Fruit fly (Drosophila melanogaster) whole organism, embryonic: ENCODE measurements around the gene CG14273.

Experiments used
- Atf3 ChIP-seq: fragments of 200-800 bp; sonication (Bioruptor generic); optimal IDR thresholded peaks from 3 replicates; lab custom pipeline; 2016; ENCODE audit warnings: missing biosample characterization, missing genetic modification characterization
- CG11504 ChIP-seq: fragments of 200-800 bp; sonication (Bioruptor generic); optimal IDR thresholded peaks from 3 replicates; lab custom pipeline; 2019; ENCODE audit warnings: missing biosample characterization, mild to moderate bottlenecking, missing genetic modification characterization, moderate library complexity
- CG12942 ChIP-seq: fragments of 200-800 bp; sonication (Bioruptor generic); optimal IDR thresholded peaks from 3 replicates; lab custom pipeline; 2016; ENCODE audit warnings: missing biosample characterization, missing genetic modification characterization
- CG15073 ChIP-seq: fragments of 200-800 bp; sonication (Bioruptor generic); optimal IDR thresholded peaks from 2 replicates; lab custom pipeline; 2016; ENCODE audit warnings: missing biosample characterization, missing genetic modification characterization
- CG15269 ChIP-seq: fragments of 200-800 bp; sonication (Bioruptor generic); optimal IDR thresholded peaks from 2 replicates; lab custom pipeline; 2018; ENCODE audit warnings: missing biosample characterization, mild to moderate bottlenecking, missing genetic modification characterization, moderate library complexity
- CG1647 ChIP-seq: fragments of 200-800 bp; sonication (Bioruptor generic); optimal IDR thresholded peaks from 3 replicates; lab custom pipeline; 2016; ENCODE audit warnings: missing biosample characterization, missing genetic modification characterization
- CG16863 ChIP-seq: fragments of 200-800 bp; sonication (Bioruptor generic); optimal IDR thresholded peaks from 3 replicates; lab custom pipeline; 2016; ENCODE audit warnings: missing biosample characterization, missing genetic modification characterization
- CG17186 ChIP-seq: fragments of 200-800 bp; sonication (Bioruptor generic); optimal IDR thresholded peaks from 3 replicates; lab custom pipeline; 2017; ENCODE audit warnings: missing biosample characterization, missing genetic modification reagents, missing genetic modification characterization
- CG17359 ChIP-seq: fragments of 200-800 bp; sonication (Bioruptor generic); optimal IDR thresholded peaks from 3 replicates; lab custom pipeline; 2018; ENCODE audit warnings: missing biosample characterization, mild to moderate bottlenecking, missing genetic modification characterization, moderate library complexity
- CG2116 ChIP-seq: fragments of 200-800 bp; sonication (Bioruptor generic); optimal IDR thresholded peaks from 3 replicates; lab custom pipeline; 2018; ENCODE audit warnings: missing biosample characterization, mild to moderate bottlenecking, missing genetic modification characterization
- CG2712 ChIP-seq: fragments of 200-800 bp; optimal IDR thresholded peaks from 3 replicates; lab custom pipeline; 2019; ENCODE audit warnings: missing biosample characterization, mild to moderate bottlenecking, missing genetic modification characterization, moderate library complexity
- CG31365 ChIP-seq: fragments of 200-800 bp; sonication (Bioruptor generic); optimal IDR thresholded peaks from 2 replicates; lab custom pipeline; 2018; ENCODE audit warnings: missing biosample characterization, mild to moderate bottlenecking, missing genetic modification characterization
- CG3163 ChIP-seq: fragments of 200-800 bp; sonication (Bioruptor generic); optimal IDR thresholded peaks from 3 replicates; lab custom pipeline; 2016; ENCODE audit warnings: missing biosample characterization, missing genetic modification characterization
- CG4820 ChIP-seq: fragments of 200-800 bp; sonication (Bioruptor generic); optimal IDR thresholded peaks from 3 replicates; lab custom pipeline; 2016; ENCODE audit warnings: missing biosample characterization, missing genetic modification characterization
- CG5953 ChIP-seq: fragments of 200-800 bp; sonication (Bioruptor generic); IDR thresholded peaks from 2 replicates; pipeline ENCODE4 v1.3.6; 2022; ENCODE audit warnings: missing biosample characterization, missing genetic modification characterization
- CG7271 ChIP-seq: fragments of 200-800 bp; sonication (Bioruptor generic); optimal IDR thresholded peaks from 2 replicates; lab custom pipeline; 2018; ENCODE audit warnings: missing biosample characterization, mild to moderate bottlenecking, missing genetic modification characterization, moderate library complexity
- CG7963 ChIP-seq: fragments of 200-800 bp; sonication (Bioruptor generic); IDR thresholded peaks from 3 replicates; pipeline ENCODE4 v1.3.6; 2022; ENCODE audit warnings: missing biosample characterization, missing genetic modification characterization; ENCODE audit not compliant: partially characterized antibody
- CG7987 ChIP-seq: fragments of 200-800 bp; sonication (Bioruptor generic); optimal IDR thresholded peaks from 2 replicates; lab custom pipeline; 2018; ENCODE audit warnings: missing biosample characterization, mild to moderate bottlenecking, missing genetic modification characterization, moderate library complexity
- CG8359 ChIP-seq: fragments of 200-800 bp; sonication (Bioruptor generic); optimal IDR thresholded peaks from 2 replicates; lab custom pipeline; 2017; ENCODE audit warnings: missing biosample characterization, mild to moderate bottlenecking, missing genetic modification characterization, borderline replicate concordance
- CG8765 ChIP-seq: fragments of 200-800 bp; sonication (Bioruptor generic); IDR thresholded peaks from 2 replicates; pipeline ENCODE4 v1.3.6; 2022; ENCODE audit warnings: missing biosample characterization, missing genetic modification characterization
- CG8924 ChIP-seq: fragments of 200-800 bp; optimal IDR thresholded peaks from 3 replicates; lab custom pipeline; 2019; ENCODE audit warnings: missing biosample characterization, mild to moderate bottlenecking, missing genetic modification characterization, moderate library complexity
- CG8944 ChIP-seq: fragments of 200-800 bp; sonication (Bioruptor generic); optimal IDR thresholded peaks from 3 replicates; lab custom pipeline; 2016; ENCODE audit warnings: missing biosample characterization, missing genetic modification characterization
- CrebB ChIP-seq: fragments of 200-800 bp; sonication (Bioruptor generic); optimal IDR thresholded peaks from 3 replicates; lab custom pipeline; 2018; ENCODE audit warnings: missing biosample characterization, mild to moderate bottlenecking, missing genetic modification characterization
- D19A ChIP-seq: fragments of 200-800 bp; optimal IDR thresholded peaks from 3 replicates; lab custom pipeline; 2019; ENCODE audit warnings: missing biosample characterization, mild to moderate bottlenecking, missing genetic modification characterization, moderate library complexity
- Dll ChIP-seq: fragments of 200-800 bp; sonication (Bioruptor generic); IDR thresholded peaks from 4 replicates; pipeline ENCODE4 v1.3.6; 2022; ENCODE audit warnings: missing biosample characterization, missing genetic modification characterization; ENCODE audit not compliant: partially characterized antibody
- Doc2 ChIP-seq: fragments of 200-800 bp; sonication (Bioruptor generic); IDR thresholded peaks from 2 replicates; pipeline ENCODE4 v1.3.6; 2022; ENCODE audit warnings: missing biosample characterization, missing genetic modification characterization
- Doc3 ChIP-seq: fragments of 200-800 bp; sonication (Bioruptor generic); IDR thresholded peaks from 3 replicates; pipeline ENCODE4 v1.3.6; 2022; ENCODE audit warnings: missing biosample characterization, missing genetic modification characterization; ENCODE audit not compliant: partially characterized antibody
- GATAe ChIP-seq: fragments of 200-800 bp; sonication (Bioruptor generic); conservative IDR thresholded peaks from 2 replicates; pipeline ENCODE4 v1.3.6; 2022; ENCODE audit warnings: missing biosample characterization, missing genetic modification characterization
- Hsf ChIP-seq: fragments of 200-800 bp; sonication (Bioruptor generic); optimal IDR thresholded peaks from 3 replicates; lab custom pipeline; 2016; ENCODE audit warnings: missing biosample characterization, missing genetic modification characterization
- Opbp ChIP-seq: fragments of 200-800 bp; sonication (Bioruptor generic); IDR thresholded peaks from 3 replicates; pipeline ENCODE4 v1.3.6; 2022; ENCODE audit warnings: missing biosample characterization, missing genetic modification characterization; ENCODE audit not compliant: partially characterized antibody
- Xrp1 ChIP-seq: fragments of 200-800 bp; sonication (Bioruptor generic); IDR thresholded peaks from 2 replicates; pipeline ENCODE4 v1.3.6; 2022; ENCODE audit warnings: missing biosample characterization, missing genetic modification characterization
- ara ChIP-seq: fragments of 200-800 bp; sonication (Bioruptor generic); IDR thresholded peaks from 2 replicates; pipeline ENCODE4 v1.3.6; 2022; ENCODE audit warnings: missing biosample characterization, missing genetic modification characterization
- bab2 ChIP-seq: fragments of 200-800 bp; sonication (Bioruptor generic); optimal IDR thresholded peaks from 2 replicates; lab custom pipeline; 2016; ENCODE audit warnings: missing biosample characterization, missing genetic modification characterization
- br ChIP-seq: fragments of >200 bp; optimal IDR thresholded peaks from 2 replicates; lab custom pipeline; 2017
- chinmo ChIP-seq: fragments of 200-800 bp; sonication (Bioruptor generic); IDR thresholded peaks from 4 replicates; pipeline ENCODE4 v1.3.6; 2022; ENCODE audit warnings: missing biosample characterization, missing genetic modification characterization; ENCODE audit not compliant: partially characterized antibody
- eve ChIP-seq, 2 experiments: fragments of >200 bp; optimal IDR thresholded peaks; 2 replicates each; lab custom pipeline; 2017; ENCODE audit warnings: missing biosample characterization in 2 of 2, missing genetic modification characterization in 2 of 2
- ewg ChIP-seq: fragments of 200-800 bp; sonication (Bioruptor generic); optimal IDR thresholded peaks from 3 replicates; lab custom pipeline; 2017; ENCODE audit warnings: mild to moderate bottlenecking, missing biosample characterization, missing genetic modification reagents, missing genetic modification characterization
- fd3F ChIP-seq: fragments of 200-800 bp; sonication (Bioruptor generic); optimal IDR thresholded peaks from 2 replicates; lab custom pipeline; 2018; ENCODE audit warnings: missing biosample characterization, mild to moderate bottlenecking, missing genetic modification characterization, moderate library complexity
- fru ChIP-seq: fragments of >200 bp; optimal IDR thresholded peaks from 2 replicates; lab custom pipeline; 2017
- grn ChIP-seq: fragments of 200-800 bp; sonication (Bioruptor generic); optimal IDR thresholded peaks from 3 replicates; lab custom pipeline; 2017; ENCODE audit warnings: missing biosample characterization, missing genetic modification characterization
- kah ChIP-seq: fragments of 200-800 bp; sonication (Bioruptor generic); optimal IDR thresholded peaks from 2 replicates; lab custom pipeline; 2018; ENCODE audit warnings: missing biosample characterization, mild to moderate bottlenecking, missing genetic modification characterization
- lbe ChIP-seq: fragments of 200-800 bp; sonication (Bioruptor generic); optimal IDR thresholded peaks from 2 replicates; lab custom pipeline; 2016; ENCODE audit warnings: missing biosample characterization, mild to moderate bottlenecking, missing genetic modification characterization
- nmo ChIP-seq: fragments of 200-800 bp; sonication (Bioruptor generic); optimal IDR thresholded peaks from 2 replicates; lab custom pipeline; 2018; ENCODE audit warnings: missing biosample characterization, mild to moderate bottlenecking, missing genetic modification characterization, moderate library complexity
- pho ChIP-seq: fragments of 200-800 bp; sonication (Bioruptor generic); optimal IDR thresholded peaks from 2 replicates; lab custom pipeline; 2016; ENCODE audit warnings: missing biosample characterization, missing genetic modification characterization
- pum ChIP-seq: fragments of 200-800 bp; sonication (Bioruptor generic); optimal IDR thresholded peaks from 2 replicates; lab custom pipeline; 2016; ENCODE audit warnings: missing biosample characterization, missing genetic modification characterization
- salm ChIP-seq: fragments of 200-800 bp; sonication (Bioruptor generic); optimal IDR thresholded peaks from 2 replicates; lab custom pipeline; 2018; ENCODE audit warnings: missing biosample characterization, mild to moderate bottlenecking, missing genetic modification characterization
- sens-2 ChIP-seq: fragments of 200-800 bp; sonication (Bioruptor generic); IDR thresholded peaks from 2 replicates; pipeline ENCODE4 v1.3.6; 2022; ENCODE audit warnings: missing biosample characterization, missing genetic modification characterization
- tin ChIP-seq: fragments of 200-800 bp; sonication (Bioruptor generic); optimal IDR thresholded peaks from 3 replicates; lab custom pipeline; 2016; ENCODE audit warnings: missing biosample characterization, missing genetic modification characterization
- tll ChIP-seq, 2 experiments: fragments of 200-800 bp in 1 of 2; fragments of >200 bp in 1 of 2; sonication (Bioruptor generic) in 1 of 2; optimal IDR thresholded peaks; 2 replicates each; lab custom pipeline; 2017 to 2019; ENCODE audit warnings: missing biosample characterization in 2 of 2, missing genetic modification characterization in 2 of 2, mild to moderate bottlenecking in 1 of 2, moderate library complexity in 1 of 2
- trem ChIP-seq: fragments of 200-800 bp; optimal IDR thresholded peaks from 3 replicates; lab custom pipeline; 2019; ENCODE audit warnings: missing biosample characterization, mild to moderate bottlenecking, missing genetic modification characterization, moderate library complexity
- usp ChIP-seq: fragments of >200 bp; optimal IDR thresholded peaks from 2 replicates; lab custom pipeline; 2017; ENCODE audit warnings: missing biosample characterization, missing genetic modification characterization
- vnd ChIP-seq: fragments of 200-800 bp; sonication (Bioruptor generic); IDR thresholded peaks from 3 replicates; pipeline ENCODE4 v1.3.6; 2022; ENCODE audit warnings: missing biosample characterization, missing genetic modification characterization; ENCODE audit not compliant: partially characterized antibody

Gene CG14273

dm6 chr2L:8305409-8305808 is 37.1 kb upstream of the CG14273 start, which contains the start of gene CG7840 (continued):
- no peak for TF ChIP-seq CG16863
- TF ChIP-seq CG3163 (GFP tag; lab: Kevin White, UChicago): no peak
- no peak for TF ChIP-seq CG12942
- no peak for TF ChIP-seq CG15073 (GFP tag; lab: Kevin White, UChicago)
- no peak for TF ChIP-seq Hsf (GFP tag; lab: Kevin White, UChicago)
- TF ChIP-seq CG2116 (GFP tag; lab: Kevin White, UChicago): peak; percentile 76
- TF ChIP-seq ara (GFP tag; lab: Robert Waterston, UW): no peak
- no peak for TF ChIP-seq ewg (GFP tag; lab: Kevin White, UChicago)
- TF ChIP-seq pho (GFP tag; lab: Kevin White, UChicago): no peak
- peak; percentile 5 for TF ChIP-seq CG2712
- TF ChIP-seq CG8765 (GFP tag; lab: Robert Waterston, UW): no peak
- TF ChIP-seq CG7271: no peak
- TF ChIP-seq Atf3: no peak
- TF ChIP-seq nmo (GFP tag; lab: Kevin White, UChicago): no peak
- TF ChIP-seq CG1647: no peak
- no peak for TF ChIP-seq sens-2
- TF ChIP-seq CG8359 (GFP tag; lab: Kevin White, UChicago): no peak
- no peak for TF ChIP-seq CrebB
- TF ChIP-seq grn (GFP tag; lab: Kevin White, UChicago): no peak
- no peak for TF ChIP-seq eve (GFP tag; optimal IDR thresholded peaks at IDR 0.05; lab: Kevin White, UChicago)
- no peak for TF ChIP-seq CG8924
- TF ChIP-seq fd3F (GFP tag; lab: Kevin White, UChicago): no peak
- no peak for TF ChIP-seq br (lab: Kevin White, UChicago)
- no peak for TF ChIP-seq CG15269
- no peak for TF ChIP-seq tin
- no peak for TF ChIP-seq CG11504 (tag; lab: Kevin White, UChicago)
- TF ChIP-seq Doc3 (GFP tag; lab: Robert Waterston, UW): peak; percentile 90
- no peak for TF ChIP-seq CG17186 (GFP tag; lab: Kevin White, UChicago)
- TF ChIP-seq D19A (tag; lab: Kevin White, UChicago): no peak
- no peak for TF ChIP-seq Doc2
- TF ChIP-seq CG7963: peak; percentile 83
- TF ChIP-seq bab2 (GFP tag; lab: Kevin White, UChicago): no peak
- no peak for TF ChIP-seq fru (lab: Kevin White, UChicago)
- peak; percentile 78; the same call in 2 of the 4 replicates for TF ChIP-seq chinmo (GFP tag; lab: Robert Waterston, UW)
- no peak for TF ChIP-seq salm (tag; lab: Kevin White, UChicago)
- TF ChIP-seq usp (GFP tag; lab: Kevin White, UChicago): no peak
- no peak for TF ChIP-seq CG4820 (GFP tag; lab: Kevin White, UChicago)
- no peak for TF ChIP-seq CG7987 (GFP tag; lab: Kevin White, UChicago)
- no peak for TF ChIP-seq tll (GFP tag; optimal IDR thresholded peaks at IDR 0.05; lab: Kevin White, UChicago)
- no peak for TF ChIP-seq CG5953 (GFP tag; lab: Robert Waterston, UW)
- TF ChIP-seq lbe (GFP tag; lab: Kevin White, UChicago): no peak
- no peak for TF ChIP-seq Xrp1 (GFP tag; lab: Robert Waterston, UW)
- no peak for TF ChIP-seq pum (GFP tag; lab: Kevin White, UChicago)
- no peak for TF ChIP-seq CG31365
- peak; percentile 67; the same call in 2 of the 3 replicates for TF ChIP-seq vnd (GFP tag; lab: Robert Waterston, UW)
- TF ChIP-seq CG17359: no peak
- TF ChIP-seq trem (tag; lab: Kevin White, UChicago): peak; percentile 32
- TF ChIP-seq Dll (GFP tag; lab: Robert Waterston, UW): peak; percentile 91
- no peak for TF ChIP-seq GATAe
- peak; percentile 91 for TF ChIP-seq Opbp (GFP tag; lab: Robert Waterston, UW)
- no peak for TF ChIP-seq CG8944 (GFP tag; lab: Kevin White, UChicago)
- TF ChIP-seq kah (GFP tag; lab: Kevin White, UChicago): no peak
